Worm (Caenorhabditis elegans) whole organism, L4/young adult: ENCODE data around the gene ubc-13.
"Not testable (repeated sequence)": the region's sequence is repeated elsewhere in the genome, so short reads cannot be mapped to it uniquely, and the experiment has no call there.

Experiments used
- W03F9.2 ChIP-seq: fragments of 150-350 bp; optimal IDR thresholded peaks from 2 replicates; lab custom pipeline; 2014; ENCODE audit warnings: missing biosample characterization, missing genetic modification characterization
- dao-5 ChIP-seq: sonication (generic microtip); optimal IDR thresholded peaks from 2 replicates; lab custom pipeline; 2016; ENCODE audit warnings: missing genotype, missing genetic modification characterization, moderate library complexity, missing compliant biosample characterization
- him-1 ChIP-seq: sonication (generic microtip); optimal IDR thresholded peaks from 2 replicates; lab custom pipeline; 2016; ENCODE audit warnings: missing genotype, missing genetic modification reagents, missing genetic modification characterization, missing compliant biosample characterization

DNA sequence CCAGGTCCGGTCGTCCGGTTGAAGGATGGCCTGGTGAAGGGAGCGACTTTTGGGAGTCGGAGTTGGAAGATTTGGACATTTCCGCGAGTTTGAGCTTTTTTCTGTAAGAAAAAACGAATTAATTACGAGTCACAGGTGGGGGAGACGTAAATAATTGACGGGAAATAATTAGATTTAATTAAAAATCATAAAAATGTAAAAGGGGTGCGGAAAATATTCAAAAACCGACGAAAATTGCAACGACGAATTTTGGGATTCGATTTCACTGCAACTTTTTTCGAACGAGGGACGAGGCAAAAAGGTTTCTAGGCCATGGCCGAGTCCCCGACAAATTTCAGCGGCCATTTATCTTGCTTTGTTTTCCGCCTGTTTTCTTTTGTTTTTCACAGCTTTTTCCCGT lies 30.9 kb downstream of the ubc-13 start, which contains the start of gene Y54G2A.19:
- not testable (repeated sequence) for TF ChIP-seq W03F9.2, him-1, dao-5 (tag; lab: Kevin White, UChicago)
